In the genomic region with DNA sequence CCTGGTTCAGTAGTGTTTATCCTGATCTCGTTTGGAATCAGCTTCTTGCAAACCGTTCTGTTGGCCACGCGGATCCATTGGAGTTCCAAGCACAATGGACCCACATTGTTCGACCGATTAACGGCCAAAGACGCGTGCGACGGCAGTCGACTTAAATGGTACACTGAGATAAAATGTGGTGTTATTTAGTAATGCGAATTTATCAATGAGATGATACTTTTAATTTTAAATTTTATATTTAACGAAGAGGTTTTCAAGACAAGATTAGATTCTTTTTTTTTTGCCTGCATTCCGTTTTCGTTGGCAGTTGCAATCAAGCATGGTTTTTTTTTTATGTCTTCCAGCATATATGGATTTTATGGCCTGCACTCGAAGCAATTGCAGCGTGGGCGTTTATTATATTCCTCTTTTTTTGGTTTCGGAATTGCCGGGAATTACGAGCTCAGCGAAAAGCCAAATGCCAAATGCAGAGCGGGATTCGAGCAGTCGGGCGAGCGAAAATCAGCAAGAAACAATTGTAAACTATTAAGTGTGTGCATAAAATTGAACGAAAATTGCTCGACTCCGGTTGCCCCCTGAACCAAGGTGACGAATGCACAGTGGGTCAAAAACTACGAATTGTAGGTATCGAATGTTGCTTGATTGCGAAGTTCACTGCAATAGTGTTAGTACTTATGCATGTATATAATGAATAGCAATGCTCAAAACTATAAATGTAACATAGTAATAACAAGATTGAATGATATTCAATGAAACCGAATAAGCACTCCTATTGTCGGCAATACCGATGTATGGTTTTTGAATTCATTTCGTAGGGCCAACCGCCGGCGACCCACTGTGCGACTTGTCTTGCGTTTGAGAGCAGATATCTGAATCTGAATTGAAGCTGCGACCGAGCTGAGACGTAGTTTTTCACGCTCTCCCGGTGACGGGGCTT, we compare ENCODE assay signal across 1 fruit fly cellular context.
TF ChIP-seq lines count a peak whose summit lies in the region.

No protein-coding gene starts in this region.

TF ChIP-seq in whole organism, embryonic, 481 proteins besides CTCF, POLR2A, EP300 and RAD21 (continued from another document and continues in another):
- peak; percentile 73 for TF ChIP-seq NFAT (GFP tag; IDR thresholded peaks at IDR 0.05; lab: Robert Waterston, UW)
- TF ChIP-seq CG11560 (tag; IDR thresholded peaks at IDR 0.05; lab: Robert Waterston, UW), result 0 out of 3 replicates have a peak, but pooled peaks have one; percentile 12
- TF ChIP-seq CG6254 (GFP tag; optimal IDR thresholded peaks at IDR 0.05; lab: Kevin White, UChicago), result peak; percentile 10
- TF ChIP-seq H2.0 (GFP tag; IDR thresholded peaks at IDR 0.05; lab: Robert Waterston, UW), result peak; percentile 56; the same call in 1 of the 2 replicates
- 0 out of 3 replicates have a peak, but pooled peaks have one; percentile 51 for TF ChIP-seq ase (GFP tag; IDR thresholded peaks at IDR 0.05; lab: Robert Waterston, UW)
- TF ChIP-seq tx (GFP tag; optimal IDR thresholded peaks at IDR 0.05; lab: Kevin White, UChicago), result peak; percentile 15
- TF ChIP-seq ssp (GFP tag; IDR thresholded peaks at IDR 0.05; lab: Robert Waterston, UW), result peak; percentile 24; the same call in 1 of the 2 replicates
- TF ChIP-seq repo (GFP tag; optimal IDR thresholded peaks at IDR 0.05; lab: Kevin White, UChicago), result no peak
- TF ChIP-seq tap (tag; optimal IDR thresholded peaks at IDR 0.05; lab: Kevin White, UChicago), result peak; percentile 23
- no peak; the same call in 1 of the 2 replicates for TF ChIP-seq CG11696 (GFP tag; IDR thresholded peaks at IDR 0.05; lab: Robert Waterston, UW)
- TF ChIP-seq Hr78 (GFP tag; optimal IDR thresholded peaks at IDR 0.05; lab: Kevin White, UChicago), result peak in 1 of 2 experiments; percentile 35
- peak; percentile 62 for TF ChIP-seq Aef1 (GFP tag; IDR thresholded peaks at IDR 0.05; lab: Robert Waterston, UW)
- peak; percentile 71 for TF ChIP-seq CG9817 (tag; optimal IDR thresholded peaks at IDR 0.05; lab: Kevin White, UChicago)
- TF ChIP-seq ci (GFP tag; IDR thresholded peaks at IDR 0.05; lab: Robert Waterston, UW), result peak; percentile 60; the same call in 2 of the 3 replicates
- peak; percentile 9 for TF ChIP-seq CG30020 (tag; optimal IDR thresholded peaks at IDR 0.05; lab: Kevin White, UChicago)
- no peak for TF ChIP-seq CG30431 (GFP tag; optimal IDR thresholded peaks at IDR 0.05; lab: Kevin White, UChicago)
- TF ChIP-seq Opbp (GFP tag; IDR thresholded peaks at IDR 0.05; lab: Robert Waterston, UW; ENCODE audit: partially characterized antibody), result no peak
- TF ChIP-seq CG3726 (GFP tag; IDR thresholded peaks at IDR 0.05; lab: Robert Waterston, UW), result peak; percentile 58; the same call in 1 of the 3 replicates
- TF ChIP-seq scrt (GFP tag; optimal IDR thresholded peaks at IDR 0.05; lab: Kevin White, UChicago), result no peak
- TF ChIP-seq CG13287 (GFP tag; IDR thresholded peaks at IDR 0.05; lab: Robert Waterston, UW; ENCODE audit: partially characterized antibody), result peak; percentile 39
- no peak for TF ChIP-seq CG7271 (tag; optimal IDR thresholded peaks at IDR 0.05; lab: Kevin White, UChicago)
- TF ChIP-seq sob (GFP tag; IDR thresholded peaks at IDR 0.05; lab: Robert Waterston, UW), result peak; percentile 59
- TF ChIP-seq pum (GFP tag; optimal IDR thresholded peaks at IDR 0.05; lab: Kevin White, UChicago), result peak; percentile 51
- peak; percentile 69 for TF ChIP-seq CrebB (tag; optimal IDR thresholded peaks at IDR 0.05; lab: Kevin White, UChicago)
- TF ChIP-seq CG7556 (GFP tag; optimal IDR thresholded peaks at IDR 0.05; lab: Kevin White, UChicago), result peak; percentile 72
- TF ChIP-seq CG12744 (GFP tag; optimal IDR thresholded peaks at IDR 0.05; lab: Kevin White, UChicago), result peak; percentile 29
- peak; percentile 34 for TF ChIP-seq D19B (GFP tag; optimal IDR thresholded peaks at IDR 0.05; lab: Kevin White, UChicago)
- peak; percentile 60 for TF ChIP-seq bab2 (GFP tag; optimal IDR thresholded peaks at IDR 0.05; lab: Kevin White, UChicago)
- peak; percentile 54 for TF ChIP-seq CG6272 (GFP tag; IDR thresholded peaks at IDR 0.05; lab: Robert Waterston, UW)
- TF ChIP-seq onecut (GFP tag; IDR thresholded peaks at IDR 0.05; lab: Robert Waterston, UW), result peak; percentile 31; the same call in 1 of the 2 replicates
- TF ChIP-seq prd (optimal IDR thresholded peaks at IDR 0.05; lab: Kevin White, UChicago), result no peak
- peak; percentile 68 for TF ChIP-seq prd (GFP tag; IDR thresholded peaks at IDR 0.05; lab: Robert Waterston, UW)
- TF ChIP-seq CG10959 (GFP tag; IDR thresholded peaks at IDR 0.05; lab: Robert Waterston, UW), result no peak
- TF ChIP-seq mirr (GFP tag; optimal IDR thresholded peaks at IDR 0.05; lab: Kevin White, UChicago), result peak; percentile 68
- peak; percentile 67 for TF ChIP-seq CG12659 (GFP tag; optimal IDR thresholded peaks at IDR 0.05; lab: Kevin White, UChicago)
- TF ChIP-seq Jarid2 (GFP tag; optimal IDR thresholded peaks at IDR 0.05; lab: Kevin White, UChicago), result peak; percentile 33
- peak; percentile 1 for TF ChIP-seq kah (GFP tag; optimal IDR thresholded peaks at IDR 0.05; lab: Kevin White, UChicago)
- peak; percentile 30 for TF ChIP-seq cato (GFP tag; optimal IDR thresholded peaks at IDR 0.05; lab: Kevin White, UChicago; ENCODE audit: borderline replicate concordance)
- TF ChIP-seq D19A (tag; optimal IDR thresholded peaks at IDR 0.05; lab: Kevin White, UChicago), result peak; percentile 48
- peak; percentile 53 for TF ChIP-seq Hand (GFP tag; optimal IDR thresholded peaks at IDR 0.05; lab: Kevin White, UChicago)
- TF ChIP-seq CG7786 (GFP tag; optimal IDR thresholded peaks at IDR 0.05; lab: Kevin White, UChicago), result peak; percentile 63
- TF ChIP-seq chif (GFP tag; optimal IDR thresholded peaks at IDR 0.05; lab: Kevin White, UChicago), result peak; percentile 38 to 61
- TF ChIP-seq CG4730 (GFP tag; IDR thresholded peaks at IDR 0.05; lab: Robert Waterston, UW), result no peak; the same call in 1 of the 2 replicates
- peak in 1 of 3 experiments; percentile 21 for TF ChIP-seq lola (GFP tag; optimal IDR thresholded peaks at IDR 0.05; lab: Kevin White, UChicago)
- peak; percentile 75 for TF ChIP-seq grau (tag; optimal IDR thresholded peaks at IDR 0.05; lab: Kevin White, UChicago)
- TF ChIP-seq HmgD (GFP tag; optimal IDR thresholded peaks at IDR 0.05; lab: Kevin White, UChicago), result peak; percentile 19
- peak; percentile 66 for TF ChIP-seq Side (GFP tag; optimal IDR thresholded peaks at IDR 0.05; lab: Kevin White, UChicago)
- TF ChIP-seq CG14860 (GFP tag; IDR thresholded peaks at IDR 0.05; lab: Robert Waterston, UW; ENCODE audit: partially characterized antibody), result no peak
- peak; percentile 78; the same call in 2 of the 3 replicates for TF ChIP-seq so (GFP tag; IDR thresholded peaks at IDR 0.05; lab: Robert Waterston, UW)
- peak; percentile 57 for TF ChIP-seq bcd (GFP tag; optimal IDR thresholded peaks at IDR 0.05; lab: Kevin White, UChicago)
- TF ChIP-seq CG6683 (GFP tag; optimal IDR thresholded peaks at IDR 0.05; lab: Kevin White, UChicago), result peak; percentile 43
- TF ChIP-seq sna (GFP tag; IDR thresholded peaks at IDR 0.05; lab: Robert Waterston, UW; ENCODE audit: partially characterized antibody), result no peak
- TF ChIP-seq fd96Cb (tag; optimal IDR thresholded peaks at IDR 0.05; lab: Kevin White, UChicago), result peak; percentile 59
- no peak for TF ChIP-seq CG8290 (GFP tag; optimal IDR thresholded peaks at IDR 0.05; lab: Kevin White, UChicago)
- peak in 1 of 2 experiments; percentile 84 for TF ChIP-seq CG8290 (tag; optimal IDR thresholded peaks at IDR 0.05; lab: Kevin White, UChicago)
- TF ChIP-seq CG14710 (tag; optimal IDR thresholded peaks at IDR 0.05; lab: Kevin White, UChicago), result peak; percentile 14
- TF ChIP-seq B-H1 (GFP tag; IDR thresholded peaks at IDR 0.05; lab: Robert Waterston, UW), result peak; percentile 39; the same call in 2 of the 3 replicates
- TF ChIP-seq fd3F (GFP tag; optimal IDR thresholded peaks at IDR 0.05; lab: Kevin White, UChicago), result peak; percentile 29
- TF ChIP-seq Deaf1 (tag; optimal IDR thresholded peaks at IDR 0.05; lab: Kevin White, UChicago), result peak; percentile 38
- peak; percentile 68 for TF ChIP-seq CG3847 (GFP tag; IDR thresholded peaks at IDR 0.05; lab: Robert Waterston, UW)
- no peak for TF ChIP-seq Trl (optimal IDR thresholded peaks at IDR 0.05; lab: Kevin White, UChicago)
- peak; percentile 66 for TF ChIP-seq Trl (GFP tag; optimal IDR thresholded peaks at IDR 0.05; lab: Kevin White, UChicago)
- no peak for TF ChIP-seq CG31388 (GFP tag; optimal IDR thresholded peaks at IDR 0.05; lab: Kevin White, UChicago)
- TF ChIP-seq lmd (GFP tag; IDR thresholded peaks at IDR 0.05; lab: Robert Waterston, UW), result peak; percentile 73
- TF ChIP-seq danr (GFP tag; IDR thresholded peaks at IDR 0.05; lab: Robert Waterston, UW), result peak; percentile 60
- no peak for TF ChIP-seq fru (optimal IDR thresholded peaks at IDR 0.05; lab: Kevin White, UChicago)
- peak; percentile 43 for TF ChIP-seq Myb (GFP tag; optimal IDR thresholded peaks at IDR 0.05; lab: Kevin White, UChicago)
- TF ChIP-seq Mes4 (GFP tag; optimal IDR thresholded peaks at IDR 0.05; lab: Kevin White, UChicago), result peak; percentile 25
- TF ChIP-seq trh (GFP tag; optimal IDR thresholded peaks at IDR 0.05; lab: Kevin White, UChicago), result no peak
- 0 out of 2 replicates have a peak, but pooled peaks have one; percentile 31 for TF ChIP-seq Awh (GFP tag; IDR thresholded peaks at IDR 0.05; lab: Robert Waterston, UW)
- peak; percentile 5 for TF ChIP-seq CG10654 (GFP tag; optimal IDR thresholded peaks at IDR 0.05; lab: Kevin White, UChicago)
- TF ChIP-seq CG3995 (GFP tag; optimal IDR thresholded peaks at IDR 0.05; lab: Kevin White, UChicago), result no peak
- peak; percentile 72 for TF ChIP-seq Taf1 (GFP tag; IDR thresholded peaks at IDR 0.05; lab: Robert Waterston, UW)
- TF ChIP-seq Rfx (GFP tag; IDR thresholded peaks at IDR 0.05; lab: Robert Waterston, UW), result peak; percentile 78
- TF ChIP-seq Dip2 (GFP tag; IDR thresholded peaks at IDR 0.05; lab: Robert Waterston, UW), result no peak
- peak; percentile 75 for TF ChIP-seq Fer3 (tag; optimal IDR thresholded peaks at IDR 0.05; lab: Kevin White, UChicago)
- TF ChIP-seq Sox100B (GFP tag; optimal IDR thresholded peaks at IDR 0.05; lab: Kevin White, UChicago), result peak; percentile 41
- TF ChIP-seq CG9932 (GFP tag; IDR thresholded peaks at IDR 0.05; lab: Robert Waterston, UW), result peak; percentile 79
- TF ChIP-seq CG7357 (GFP tag; IDR thresholded peaks at IDR 0.05; lab: Robert Waterston, UW), result peak; percentile 57; the same call in 2 of the 3 replicates
- peak; percentile 62 for TF ChIP-seq stc (GFP tag; IDR thresholded peaks at IDR 0.05; lab: Robert Waterston, UW)
- peak; percentile 55 for TF ChIP-seq CG10209 (GFP tag; optimal IDR thresholded peaks at IDR 0.05; lab: Kevin White, UChicago)
- peak; percentile 38; the same call in 1 of the 2 replicates for TF ChIP-seq CG32767 (GFP tag; IDR thresholded peaks at IDR 0.05; lab: Robert Waterston, UW)
- TF ChIP-seq CG9797 (GFP tag; optimal IDR thresholded peaks at IDR 0.05; lab: Kevin White, UChicago), result no peak
- 0 out of 3 replicates have a peak, but pooled peaks have one; percentile 44 for TF ChIP-seq hb (GFP tag; IDR thresholded peaks at IDR 0.05; lab: Robert Waterston, UW; ENCODE audit: partially characterized antibody)
- TF ChIP-seq CG1792 (GFP tag; optimal IDR thresholded peaks at IDR 0.05; lab: Kevin White, UChicago), result no peak
- TF ChIP-seq bsh (GFP tag; optimal IDR thresholded peaks at IDR 0.05; lab: Kevin White, UChicago), result peak; percentile 64 to 65
- TF ChIP-seq CG15269 (tag; optimal IDR thresholded peaks at IDR 0.05; lab: Kevin White, UChicago), result peak; percentile 82
- no peak for TF ChIP-seq sr (GFP tag; IDR thresholded peaks at IDR 0.05; lab: Robert Waterston, UW)
- TF ChIP-seq pros (GFP tag; optimal IDR thresholded peaks at IDR 0.05; lab: Kevin White, UChicago), result peak; percentile 50
- TF ChIP-seq CG31441 (GFP tag; IDR thresholded peaks at IDR 0.05; lab: Robert Waterston, UW), result peak; percentile 74; the same call in 1 of the 2 replicates
- TF ChIP-seq Doc3 (GFP tag; IDR thresholded peaks at IDR 0.05; lab: Robert Waterston, UW; ENCODE audit: partially characterized antibody), result no peak
- peak; percentile 49 for TF ChIP-seq wek (GFP tag; optimal IDR thresholded peaks at IDR 0.05; lab: Kevin White, UChicago)
- TF ChIP-seq gsb (GFP tag; IDR thresholded peaks at IDR 0.05; lab: Robert Waterston, UW), result peak; percentile 59; the same call in 1 of the 2 replicates
- peak; percentile 65 for TF ChIP-seq CG17385 (GFP tag; optimal IDR thresholded peaks at IDR 0.05; lab: Kevin White, UChicago)
- TF ChIP-seq amos (GFP tag; IDR thresholded peaks at IDR 0.05; lab: Robert Waterston, UW; ENCODE audit: partially characterized antibody), result peak; percentile 30; the same call in 1 of the 2 replicates
- no peak for TF ChIP-seq CG3065 (GFP tag; optimal IDR thresholded peaks at IDR 0.05; lab: Kevin White, UChicago)
- TF ChIP-seq sisA (GFP tag; IDR thresholded peaks at IDR 0.05; lab: Robert Waterston, UW), result peak; percentile 55
- peak; percentile 68 for TF ChIP-seq CG17361 (GFP tag; IDR thresholded peaks at IDR 0.05; lab: Robert Waterston, UW)
- peak; percentile 72 for TF ChIP-seq mam (GFP tag; optimal IDR thresholded peaks at IDR 0.05; lab: Kevin White, UChicago)
- peak; percentile 32 for TF ChIP-seq Chrac-16 (GFP tag; optimal IDR thresholded peaks at IDR 0.05; lab: Kevin White, UChicago)
- peak; percentile 5 for TF ChIP-seq CG2116 (GFP tag; optimal IDR thresholded peaks at IDR 0.05; lab: Kevin White, UChicago)
- no peak for TF ChIP-seq GATAe (GFP tag; conservative IDR thresholded peaks at IDR 0.05; lab: Robert Waterston, UW)
- peak; percentile 60 for TF ChIP-seq CG4282 (GFP tag; optimal IDR thresholded peaks at IDR 0.05; lab: Kevin White, UChicago)
- peak; percentile 75 for TF ChIP-seq unpg (GFP tag; optimal IDR thresholded peaks at IDR 0.05; lab: Kevin White, UChicago)
- peak; percentile 25 for TF ChIP-seq slp2 (GFP tag; optimal IDR thresholded peaks at IDR 0.05; lab: Kevin White, UChicago)
- TF ChIP-seq Hsf (GFP tag; optimal IDR thresholded peaks at IDR 0.05; lab: Kevin White, UChicago), result peak; percentile 51
- peak; percentile 52; the same call in 1 of the 4 replicates for TF ChIP-seq Gug (GFP tag; IDR thresholded peaks at IDR 0.05; lab: Robert Waterston, UW)
- TF ChIP-seq CG4820 (GFP tag; optimal IDR thresholded peaks at IDR 0.05; lab: Kevin White, UChicago), result peak; percentile 23
- peak; percentile 31 for TF ChIP-seq Ssrp (tag; optimal IDR thresholded peaks at IDR 0.05; lab: Kevin White, UChicago)
- peak; percentile 76 for TF ChIP-seq CG7839 (tag; optimal IDR thresholded peaks at IDR 0.05; lab: Kevin White, UChicago)
- TF ChIP-seq corto (GFP tag; optimal IDR thresholded peaks at IDR 0.05; lab: Kevin White, UChicago), result no peak
- peak; percentile 74 for TF ChIP-seq PHDP (tag; optimal IDR thresholded peaks at IDR 0.05; lab: Kevin White, UChicago)
- peak; percentile 57 for TF ChIP-seq CG17328 (GFP tag; IDR thresholded peaks at IDR 0.05; lab: Robert Waterston, UW)
- TF ChIP-seq wdn (GFP tag; IDR thresholded peaks at IDR 0.05; lab: Robert Waterston, UW), result peak; percentile 55
- peak; percentile 42; the same call in 1 of the 2 replicates for TF ChIP-seq ranshi (GFP tag; IDR thresholded peaks at IDR 0.05; lab: Robert Waterston, UW)
